Fruit fly (Drosophila melanogaster): Measurements from ENCODE around the gene CG33128.
A peak's percentile ranks its signal among the peaks of the same experiment; 100 is the strongest.

Gene CG33128

dm6 chr2L:1495160-1495559 is 1.3 kb downstream of the CG33128 start, which contains the start of gene CG31926:
CG31926 (plus strand) TSS chr2L:1495460.
- TF ChIP-seq Sin3A (optimal IDR thresholded peaks at IDR 0.05), result no peak
- TF ChIP-seq sr (GFP tag; IDR thresholded peaks at IDR 0.05), result no peak
- no peak for TF ChIP-seq psq (GFP tag; optimal IDR thresholded peaks at IDR 0.05)
- TF ChIP-seq Hr3 (GFP tag; optimal IDR thresholded peaks at IDR 0.05), result no peak
- TF ChIP-seq so (GFP tag; IDR thresholded peaks at IDR 0.05), result no peak
- TF ChIP-seq fru (optimal IDR thresholded peaks at IDR 0.05), result no peak
- TF ChIP-seq Rfx (GFP tag; IDR thresholded peaks at IDR 0.05), result no peak
- TF ChIP-seq kni (GFP tag; optimal IDR thresholded peaks at IDR 0.05), result no peak
- TF ChIP-seq luna (GFP tag; optimal IDR thresholded peaks at IDR 0.05), result no peak
- TF ChIP-seq CG6854 (GFP tag; optimal IDR thresholded peaks at IDR 0.05), result no peak
- TF ChIP-seq CG15011 (GFP tag; optimal IDR thresholded peaks at IDR 0.05), result no peak
- TF ChIP-seq sisA (GFP tag; IDR thresholded peaks at IDR 0.05), result no peak
- TF ChIP-seq Stat92E (GFP tag; optimal IDR thresholded peaks at IDR 0.05), result no peak
- no peak for TF ChIP-seq ems (GFP tag; optimal IDR thresholded peaks at IDR 0.05)
- no peak for TF ChIP-seq CG7786 (GFP tag; optimal IDR thresholded peaks at IDR 0.05)
- TF ChIP-seq cg (GFP tag; optimal IDR thresholded peaks at IDR 0.05), result no peak
- TF ChIP-seq oc (tag; optimal IDR thresholded peaks at IDR 0.05), result no peak
- TF ChIP-seq Mad (GFP tag; optimal IDR thresholded peaks at IDR 0.05), result no peak
- no peak for TF ChIP-seq Poxn (GFP tag; IDR thresholded peaks at IDR 0.05)

- no peak for TF ChIP-seq tap (tag; optimal IDR thresholded peaks at IDR 0.05)
- no peak for TF ChIP-seq Lim3 (GFP tag; IDR thresholded peaks at IDR 0.05)
- TF ChIP-seq kay (GFP tag; optimal IDR thresholded peaks at IDR 0.05), result no peak
- TF ChIP-seq CG4617 (GFP tag; optimal IDR thresholded peaks at IDR 0.05; ENCODE audit: borderline replicate concordance), result no peak
- no peak for TF ChIP-seq CG4424 (GFP tag; optimal IDR thresholded peaks at IDR 0.05)
- TF ChIP-seq Gug (GFP tag; IDR thresholded peaks at IDR 0.05), result no peak
- no peak for TF ChIP-seq knrl (GFP tag; IDR thresholded peaks at IDR 0.05; ENCODE audit: partially characterized antibody)
- no peak for TF ChIP-seq mirr (GFP tag; optimal IDR thresholded peaks at IDR 0.05)
- TF ChIP-seq CG4854 (GFP tag; optimal IDR thresholded peaks at IDR 0.05), result no peak
- no peak for TF ChIP-seq CG13624 (GFP tag; optimal IDR thresholded peaks at IDR 0.05)
Observed at dm6 chr2L:1496943-1497342, 3.1 kb downstream of the CG33128 start, which contains the start of gene CG31661. CG31661 (plus strand) TSS chr2L:1497243.

DNA sequence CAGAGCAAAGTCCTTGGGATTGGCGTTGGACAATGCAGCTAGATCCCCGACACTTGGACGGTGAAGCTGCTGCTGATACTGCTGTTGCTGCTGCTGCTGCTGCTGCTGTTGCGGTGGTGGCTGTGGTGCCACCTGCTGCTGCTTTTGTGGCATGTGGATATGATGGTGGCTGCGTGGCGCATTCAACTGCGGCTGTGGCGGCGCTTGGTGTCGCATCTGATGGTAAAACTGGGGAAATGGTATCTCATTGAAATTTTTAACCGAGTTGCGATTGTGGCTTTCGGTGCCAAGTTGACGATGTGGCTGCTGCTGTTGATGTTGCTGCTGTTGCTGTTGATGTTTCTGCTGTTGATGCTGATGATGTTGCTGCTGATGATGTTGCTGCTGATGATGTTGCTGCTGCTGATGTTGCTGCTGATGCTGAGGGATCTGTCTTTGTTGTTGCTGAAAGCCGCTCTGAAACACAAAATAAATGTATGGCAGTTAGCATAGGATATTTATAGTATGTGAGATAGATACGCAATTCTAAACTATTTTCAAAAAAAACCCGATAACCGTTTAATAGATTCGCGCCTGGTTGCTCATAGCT is 5.2 kb downstream of the CG33128 start:
- TF ChIP-seq sqz (GFP tag; optimal IDR thresholded peaks at IDR 0.05) (no peak), maf-S (GFP tag; optimal IDR thresholded peaks at IDR 0.05) (no peak), Oli (tag; optimal IDR thresholded peaks at IDR 0.05) (no peak), grau (tag; optimal IDR thresholded peaks at IDR 0.05) (no peak), Dfd (GFP tag; optimal IDR thresholded peaks at IDR 0.05) (peak in 1 of 2 experiments; percentile 74), CG11504 (tag; optimal IDR thresholded peaks at IDR 0.05) (peak; percentile 74)

DNA sequence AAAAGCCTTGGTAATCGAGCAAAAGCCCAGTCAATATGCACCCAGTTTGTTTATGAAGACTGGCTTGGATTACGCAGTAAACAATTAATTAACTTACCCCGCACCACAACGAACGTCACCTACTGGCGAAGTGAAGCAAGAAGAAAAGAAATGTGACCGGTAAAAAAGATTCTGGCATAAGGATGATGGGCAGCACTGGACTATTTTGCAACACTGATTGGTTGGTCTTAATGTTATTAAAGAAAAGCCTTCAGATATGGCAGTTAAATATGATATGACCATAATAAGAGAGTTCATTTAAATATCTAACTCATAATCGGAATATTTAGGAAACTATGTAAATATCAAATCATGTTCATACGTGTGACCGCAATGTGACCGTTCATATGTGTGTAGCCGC is 6.4 kb downstream of the CG33128 start, which contains the start of gene CG18131:
CG18131 (minus strand) TSS at position 297 of the 400 bp plus-strand sequence.
- no peak for TF ChIP-seq CG12299 (tag; optimal IDR thresholded peaks at IDR 0.05)
- TF ChIP-seq Ets65A (GFP tag), result peak; percentile 10
- TF ChIP-seq HLH4C (GFP tag; IDR thresholded peaks at IDR 0.05; ENCODE audit: partially characterized antibody), result no peak
- no peak for TF ChIP-seq CG30403 (GFP tag; optimal IDR thresholded peaks at IDR 0.05)
- TF ChIP-seq cas (GFP tag; IDR thresholded peaks at IDR 0.05), result no peak
- TF ChIP-seq stwl (tag; optimal IDR thresholded peaks at IDR 0.05), result peak; percentile 85
